Worm (Caenorhabditis elegans) whole organism, L1 larva: ENCODE data around the gene clec-19.

ENCODE experiments used
- C04F5.9 ChIP-seq: sonication (generic microtip); optimal IDR thresholded peaks from 2 replicates; lab custom pipeline; 2016; ENCODE audit warnings: missing genetic modification characterization, missing compliant biosample characterization
- dpl-1 ChIP-seq, 3 experiments: fragments of 150-350 bp in 2 of 3; sonication (generic microtip) in 1 of 3; optimal IDR thresholded peaks; 2 replicates each; lab custom pipeline; 2014 to 2017; ENCODE audit warnings: missing biosample characterization in 3 of 3, missing genetic modification characterization in 3 of 3, missing genetic modification reagents in 3 of 3
- efl-1 ChIP-seq, 4 experiments: fragments of 150-350 bp; optimal IDR thresholded peaks in 3 of 4; peaks in 1 of 4; 1 replicate in 1 of 4; 2 replicates in 3 of 4; lab custom pipeline; 2014; ENCODE audit warnings: missing biosample characterization in 2 of 4, missing genetic modification characterization in 2 of 4, missing genetic modification reagents in 2 of 4
- elt-2 ChIP-seq: sonication (generic microtip); optimal IDR thresholded peaks from 2 replicates; lab custom pipeline; 2016; ENCODE audit warnings: missing genetic modification characterization, mild to moderate bottlenecking, inconsistent platforms, missing compliant biosample characterization, missing genetic modification reagents
- jun-1 ChIP-seq: fragments of 150-350 bp; optimal IDR thresholded peaks from 2 replicates; lab custom pipeline; 2014; ENCODE audit warnings: missing biosample characterization, missing genetic modification reagents, missing genetic modification characterization
- lin-13 ChIP-seq: fragments of 150-350 bp; optimal IDR thresholded peaks from 2 replicates; lab custom pipeline; 2014; ENCODE audit warnings: missing biosample characterization, missing genetic modification reagents, missing genetic modification characterization
- lin-39 ChIP-seq: fragments of 150-350 bp; optimal IDR thresholded peaks from 2 replicates; lab custom pipeline; 2014; ENCODE audit warnings: missing biosample characterization, missing genetic modification reagents, missing genetic modification characterization
- mef-2 ChIP-seq: fragments of 150-350 bp; optimal IDR thresholded peaks from 2 replicates; lab custom pipeline; 2014; ENCODE audit warnings: missing biosample characterization, missing genetic modification characterization
- pqm-1 ChIP-seq: sonication (generic microtip); optimal IDR thresholded peaks from 3 replicates; lab custom pipeline; 2017; ENCODE audit warnings: missing biosample characterization, missing genetic modification characterization
- snpc-4 ChIP-seq: fragments of 150-350 bp; optimal IDR thresholded peaks from 2 replicates; lab custom pipeline; 2014; ENCODE audit warnings: missing biosample characterization, missing genetic modification characterization
- unc-62 ChIP-seq: fragments of 150-350 bp; optimal IDR thresholded peaks from 2 replicates; lab custom pipeline; 2014; ENCODE audit warnings: missing biosample characterization, missing genetic modification reagents, missing genetic modification characterization
- zag-1 ChIP-seq: fragments of 150-350 bp; optimal IDR thresholded peaks from 2 replicates; lab custom pipeline; 2014; ENCODE audit warnings: missing biosample characterization, missing genetic modification characterization

DNA sequence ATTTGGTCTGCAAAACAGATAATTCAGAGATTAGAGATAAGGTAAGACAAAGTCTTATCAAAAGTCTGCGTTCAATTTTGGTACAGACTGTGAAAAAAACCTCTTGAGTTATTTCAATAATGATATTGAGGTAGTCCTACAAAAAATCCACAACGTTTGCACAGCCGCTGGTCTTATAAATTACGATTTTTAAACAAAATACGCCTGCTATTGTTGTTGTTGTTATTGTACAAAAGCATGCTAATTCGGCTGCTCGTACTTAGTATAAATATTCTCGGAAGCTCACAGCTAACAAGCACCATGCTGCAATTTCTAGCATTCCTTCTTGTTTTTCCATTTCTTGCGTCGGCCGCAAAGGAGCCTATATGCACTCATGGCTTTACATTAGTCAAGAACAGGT is at the start of gene clec-19:
- no peak for TF ChIP-seq lin-39
- no peak for TF ChIP-seq snpc-4 (tag; lab: Kevin White, UChicago)
- TF ChIP-seq C04F5.9: no peak
- TF ChIP-seq dpl-1 (GFP tag; optimal IDR thresholded peaks at IDR 0.05; lab: Kevin White, UChicago): no peak
- no peak for TF ChIP-seq unc-62
- no peak for TF ChIP-seq efl-1 (optimal IDR thresholded peaks at IDR 0.05; lab: Kevin White, UChicago)
- TF ChIP-seq efl-1 (GFP tag; optimal IDR thresholded peaks at IDR 0.05 in 1 of 2; lab: Kevin White, UChicago): no peak
- TF ChIP-seq zag-1 (tag; lab: Kevin White, UChicago): no peak
- TF ChIP-seq elt-2 (tag; lab: Kevin White, UChicago): no peak
- TF ChIP-seq jun-1: no peak
- TF ChIP-seq lin-13 (GFP tag; lab: Kevin White, UChicago): no peak
- no peak for TF ChIP-seq mef-2 (tag; lab: Kevin White, UChicago)
- TF ChIP-seq pqm-1 (tag; lab: Kevin White, UChicago): no peak
